Worm (Caenorhabditis elegans): ENCODE results near the gene Y73B6BL.47.

DNA sequence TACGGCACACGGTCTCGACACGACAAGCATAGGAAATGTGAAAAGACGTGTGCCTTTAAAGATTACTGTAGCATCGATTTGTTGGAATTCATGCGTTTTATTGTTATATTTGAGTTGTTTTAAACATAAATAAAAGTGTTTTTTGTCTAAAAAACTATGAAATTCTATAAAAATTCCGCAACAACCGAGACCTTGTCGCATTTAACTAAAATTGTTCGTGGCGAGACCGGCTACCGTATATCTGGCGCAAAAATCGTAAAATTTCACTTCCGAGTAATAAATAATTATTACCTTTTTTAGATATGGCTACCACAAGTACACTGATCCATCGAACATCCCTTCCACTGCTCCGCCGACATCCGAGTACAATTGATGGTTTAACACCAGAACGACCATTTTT lies 24.4 kb upstream of the Y73B6BL.47 start, which contains the start of gene ipla-6:
- no peak for TF ChIP-seq ces-1 (GFP tag; optimal IDR thresholded peaks at IDR 0.05)
- TF ChIP-seq ama-1 (optimal IDR thresholded peaks at IDR 0.05) = no peak
- TF ChIP-seq unc-62 (GFP tag; optimal IDR thresholded peaks at IDR 0.05 in 1 of 2) = no peak
- no peak for TF ChIP-seq unc-62 (tag; optimal IDR thresholded peaks at IDR 0.05)
- no peak for TF ChIP-seq lim-7 (GFP tag; IDR thresholded peaks at IDR 0.05)
- no peak for TF ChIP-seq ceh-32 (tag; optimal IDR thresholded peaks at IDR 0.05; ENCODE audit: poor library complexity)
- no peak for TF ChIP-seq pqm-1 (tag; optimal IDR thresholded peaks at IDR 0.05)
- no peak for TF ChIP-seq unc-130 (GFP tag; optimal IDR thresholded peaks at IDR 0.05)
